Fruit fly (Drosophila melanogaster): ENCODE results near the gene CG14417.

DNA sequence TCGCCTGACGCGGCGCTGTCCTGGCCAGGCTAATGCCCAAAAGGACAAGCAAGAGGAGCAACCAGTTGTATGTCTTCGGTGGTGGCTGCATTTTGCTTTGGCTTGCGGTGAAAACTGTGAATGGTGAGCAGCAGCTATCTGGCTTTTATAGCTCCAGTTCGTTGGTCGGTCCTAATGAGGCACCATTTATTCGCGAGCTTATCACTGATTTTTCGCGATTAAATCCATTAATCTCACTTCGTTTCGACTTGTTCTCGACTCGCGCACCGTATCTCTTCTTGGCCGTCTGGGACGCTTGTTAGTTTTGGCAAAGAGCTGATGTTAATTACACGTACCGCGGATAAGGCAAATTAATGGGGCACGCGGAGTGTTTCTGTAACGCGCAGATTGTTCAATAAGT lies at the start of gene CG14417:
- no peak for TF ChIP-seq pan (optimal IDR thresholded peaks at IDR 0.05)
- no peak for TF ChIP-seq usp (GFP tag; optimal IDR thresholded peaks at IDR 0.05)
